Worm (Caenorhabditis elegans) whole organism, L1 larva: ENCODE measurements around the gene aqp-12.

ENCODE experiments used
- fkh-4 ChIP-seq: sonication (generic microtip); optimal IDR thresholded peaks from 2 replicates; lab custom pipeline; 2016; ENCODE audit warnings: missing compliant biosample characterization, missing genetic modification characterization, borderline replicate concordance
- hpl-2 ChIP-seq: fragments of 150-350 bp; optimal IDR thresholded peaks from 2 replicates; lab custom pipeline; 2014; ENCODE audit warnings: missing biosample characterization, missing genetic modification reagents, missing genetic modification characterization
- lin-13 ChIP-seq: fragments of 150-350 bp; optimal IDR thresholded peaks from 2 replicates; lab custom pipeline; 2014; ENCODE audit warnings: missing biosample characterization, missing genetic modification reagents, missing genetic modification characterization
- nhr-19 ChIP-seq: fragments of 200-800 bp; sonication (Bioruptor generic); conservative IDR thresholded peaks from 2 replicates; pipeline ENCODE4 v1.3.6; 2022; ENCODE audit warnings: missing genetic modification characterization, missing compliant biosample characterization
- nhr-237 ChIP-seq: fragments of 150-350 bp; optimal IDR thresholded peaks from 2 replicates; lab custom pipeline; 2014; ENCODE audit warnings: missing biosample characterization, missing genetic modification characterization
- nhr-47 ChIP-seq: sonication (generic microtip); optimal IDR thresholded peaks from 2 replicates; lab custom pipeline; 2016; ENCODE audit warnings: mild to moderate bottlenecking, missing genetic modification characterization, moderate library complexity, missing compliant biosample characterization
- nhr-77 ChIP-seq: fragments of 150-350 bp; optimal IDR thresholded peaks from 2 replicates; lab custom pipeline; 2014; ENCODE audit warnings: missing biosample characterization, missing genetic modification characterization
- nhr-85 ChIP-seq: sonication (generic microtip); peaks from one replicate; lab custom pipeline; 2016; ENCODE audit warnings: missing genetic modification characterization, inconsistent platforms, missing compliant biosample characterization
- pag-3 ChIP-seq: sonication (generic microtip); optimal IDR thresholded peaks from 2 replicates; lab custom pipeline; 2017; ENCODE audit warnings: missing genetic modification characterization, mild to moderate bottlenecking, missing compliant biosample characterization, antibody characterized with exemption, borderline replicate concordance; ENCODE audit not compliant: insufficient read depth
- unc-130 ChIP-seq: fragments of 150-350 bp; optimal IDR thresholded peaks from 2 replicates; lab custom pipeline; 2017; ENCODE audit warnings: missing biosample characterization, missing genetic modification characterization, inconsistent platforms
- unc-86 ChIP-seq: sonication (generic microtip); optimal IDR thresholded peaks from 2 replicates; lab custom pipeline; 2016; ENCODE audit warnings: missing genetic modification characterization, missing compliant biosample characterization

- TF ChIP-seq unc-86 (tag; lab: Kevin White, UChicago) (peak; percentile 67), nhr-85 (tag; lab: Kevin White, UChicago) (peak; percentile 90), nhr-19 (peak; percentile 62), fkh-4 (tag; lab: Kevin White, UChicago) (no peak), nhr-77 (tag; lab: Kevin White, UChicago) (peak; percentile 63), unc-130 (tag; lab: Kevin White, UChicago) (peak; percentile 72), lin-13 (no peak), pag-3 (tag; lab: Kevin White, UChicago) (no peak), nhr-237 (tag; lab: Kevin White, UChicago) (no peak), nhr-47 (peak; percentile 79), hpl-2 (GFP tag; lab: Kevin White, UChicago) (no peak)
These were observed 19.5 kb downstream of the aqp-12 start for ce11 chrII:12222524-12222923.
